Fruit fly (Drosophila melanogaster) whole organism, adult: ENCODE measurements around the gene CG43693.

Experiments
- CG12768 ChIP-seq: fragments of 200-800 bp; sonication (Bioruptor generic); optimal IDR thresholded peaks from 2 replicates; lab custom pipeline; 2017; ENCODE audit warnings: missing biosample characterization, missing genetic modification characterization, mild to moderate bottlenecking, moderate library complexity, missing genetic modification reagents
- CG14711 ChIP-seq: fragments of 200-800 bp; sonication (Bioruptor generic); optimal IDR thresholded peaks from 2 replicates; lab custom pipeline; 2018; ENCODE audit warnings: missing biosample characterization, mild to moderate bottlenecking, missing genetic modification characterization, moderate library complexity
- CG7045 ChIP-seq: fragments of 200-800 bp; sonication (Bioruptor generic); optimal IDR thresholded peaks from 2 replicates; lab custom pipeline; 2017; ENCODE audit warnings: missing biosample characterization, mild to moderate bottlenecking, missing genetic modification characterization
- Hr96 ChIP-seq: fragments of 200-800 bp; sonication (Bioruptor generic); optimal IDR thresholded peaks from 2 replicates; lab custom pipeline; 2016; ENCODE audit warnings: missing biosample characterization, missing genetic modification characterization
- Mnt ChIP-seq: fragments of 200-800 bp; sonication (Bioruptor generic); optimal IDR thresholded peaks from 2 replicates; lab custom pipeline; 2016; ENCODE audit warnings: missing biosample characterization, mild to moderate bottlenecking, missing genetic modification characterization
- cic ChIP-seq: fragments of 200-800 bp; sonication (Bioruptor generic); optimal IDR thresholded peaks from 2 replicates; lab custom pipeline; 2017; ENCODE audit warnings: missing biosample characterization, mild to moderate bottlenecking, missing genetic modification characterization, moderate library complexity
- cnc ChIP-seq, 2 experiments: fragments of >200 bp; optimal IDR thresholded peaks; 2 replicates each; lab custom pipeline; 2017
- ovo ChIP-seq: fragments of 200-800 bp; sonication (Bioruptor generic); optimal IDR thresholded peaks from 2 replicates; lab custom pipeline; 2016; ENCODE audit warnings: missing biosample characterization, missing genetic modification characterization
- tj ChIP-seq: fragments of 200-800 bp; sonication (Bioruptor generic); optimal IDR thresholded peaks from 3 replicates; lab custom pipeline; 2017; ENCODE audit warnings: missing biosample characterization, mild to moderate bottlenecking, missing genetic modification characterization, moderate library complexity

- TF ChIP-seq Hr96 (GFP tag; lab: Kevin White, UChicago) (no peak), CG12768 (GFP tag; lab: Kevin White, UChicago) (peak; percentile 28), ovo (GFP tag; lab: Kevin White, UChicago) (no peak), cnc (optimal IDR thresholded peaks at IDR 0.05; lab: Kevin White, UChicago) (no peak), tj (peak; percentile 52), cic (GFP tag; lab: Kevin White, UChicago) (peak; percentile 75), Mnt (GFP tag; lab: Kevin White, UChicago) (peak; percentile 52), CG7045 (GFP tag; lab: Kevin White, UChicago) (peak; percentile 49), CG14711 (tag; lab: Kevin White, UChicago) (no peak)
Measured at dm6 chr3L:11009000-11009794, 42.0 kb downstream of the CG43693 start, which contains the start of gene klu.
